Worm (Caenorhabditis elegans) whole organism, dauer: ENCODE results near the gene mrps-14.
"Not testable (repeated sequence)": the region's sequence is repeated elsewhere in the genome, so short reads cannot be mapped to it uniquely, and the experiment has no call there.

Experiments
- unc-62 ChIP-seq: sonication (generic microtip); optimal IDR thresholded peaks from 2 replicates; lab custom pipeline; 2017; ENCODE audit warnings: missing biosample characterization, missing genetic modification reagents, missing genetic modification characterization

mrps-14 gene

ce11 chrII:10242294-10242693 is at the start of gene mrps-14:
Gene mrps-14, minus strand, starts transcription at chrII:10242490.
- no peak for TF ChIP-seq unc-62

DNA sequence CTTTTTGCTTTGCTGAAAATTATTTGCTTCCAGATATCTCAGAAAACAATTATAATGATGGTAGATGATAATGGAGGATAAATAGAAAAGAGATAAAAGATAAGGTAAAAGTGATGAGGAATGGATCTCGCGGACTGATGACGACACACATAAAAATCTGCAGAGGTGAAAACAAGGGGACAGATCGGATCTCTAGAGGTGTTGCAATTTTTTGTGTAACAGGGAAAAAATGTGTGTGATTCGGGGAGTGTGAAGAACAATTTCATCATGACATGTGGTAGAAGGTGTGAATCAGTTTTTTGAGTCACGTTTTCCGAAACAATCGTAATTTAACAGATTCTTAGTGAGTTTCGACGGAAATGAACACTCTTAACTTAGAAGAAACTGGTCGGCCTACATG is 46.6 kb upstream of the mrps-14 start:
- TF ChIP-seq unc-62 = no peak

DNA sequence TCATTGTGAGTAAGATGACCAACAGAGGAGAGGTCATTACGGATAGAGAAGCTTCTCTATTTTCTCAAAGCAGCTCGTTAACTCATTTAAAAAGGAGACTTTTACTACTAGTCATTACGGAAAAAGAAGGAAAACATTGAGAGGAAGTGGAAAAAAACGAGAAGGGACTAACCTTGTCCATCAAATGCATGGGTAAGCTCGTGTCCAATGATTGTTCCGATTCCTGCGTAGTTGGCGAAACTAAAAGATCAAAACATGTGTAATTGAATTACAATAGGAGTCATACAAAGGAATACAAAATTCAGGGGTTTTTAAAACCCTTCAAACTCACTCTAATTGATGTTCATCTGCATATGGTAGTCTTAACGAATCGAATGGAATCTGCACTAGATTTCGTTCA is 42.7 kb upstream of the mrps-14 start:
- no peak for TF ChIP-seq unc-62

DNA sequence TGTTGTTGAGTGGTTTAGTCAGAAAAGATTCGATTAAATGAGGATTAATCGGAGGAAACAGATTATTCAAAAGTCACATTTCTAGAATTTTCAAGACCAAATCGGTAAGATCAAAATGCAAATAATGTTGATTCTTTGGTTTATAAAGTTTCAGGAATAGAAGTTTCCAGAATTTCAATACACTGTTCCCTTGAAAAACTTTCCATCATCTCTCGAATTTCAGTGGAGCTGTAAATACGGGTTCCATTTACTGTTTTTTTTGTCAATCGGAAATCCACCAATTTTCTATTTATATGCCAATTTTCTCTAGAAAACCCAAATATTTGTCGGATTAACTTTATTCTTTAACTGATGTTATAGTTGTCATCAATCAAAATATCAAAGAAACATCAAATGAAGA is 40.9 kb upstream of the mrps-14 start:
- TF ChIP-seq unc-62 = no peak

DNA sequence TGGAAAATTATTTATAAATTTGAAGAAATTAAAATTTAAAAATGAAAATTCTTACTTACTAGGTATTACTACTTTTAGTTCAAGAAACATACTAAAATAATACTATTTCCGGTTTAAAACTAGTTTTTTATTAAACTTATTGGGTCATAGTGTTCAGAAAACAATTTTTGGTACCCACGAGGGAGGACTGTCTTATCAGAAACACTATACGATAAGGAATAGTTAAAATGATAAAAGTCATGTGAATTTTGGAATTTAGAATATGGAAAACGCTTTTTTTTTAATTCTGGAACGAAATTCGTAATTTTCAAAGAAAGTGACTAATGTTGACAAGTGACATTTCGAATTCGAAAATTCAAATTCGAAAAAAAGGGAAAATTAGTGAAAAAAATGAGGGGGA is 39.4 kb upstream of the mrps-14 start:
- TF ChIP-seq unc-62 = no peak

DNA sequence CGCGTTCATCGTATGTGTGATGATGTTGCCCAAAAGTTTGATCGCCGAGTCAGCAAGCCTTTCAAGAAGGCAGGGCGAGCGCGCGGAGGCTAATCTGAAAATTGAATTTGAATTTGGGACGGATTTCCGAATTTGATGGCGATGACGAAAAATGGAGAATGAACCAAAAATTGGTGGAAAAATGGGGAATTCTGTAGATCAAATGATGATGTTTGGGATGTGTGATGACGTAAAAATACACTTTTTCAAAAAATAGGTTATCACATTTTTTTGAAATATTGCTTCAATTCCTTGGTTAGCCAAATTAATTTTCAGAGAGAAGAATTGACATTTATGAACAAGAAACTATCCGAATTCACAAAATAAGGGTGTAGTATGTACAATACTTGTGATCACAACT is 37.3 kb upstream of the mrps-14 start, which contains the start of gene ZK971.1:
ZK971.1 (minus strand) TSS at position 101 of the 400 bp plus-strand sequence.
- TF ChIP-seq unc-62 = no peak

- no peak for TF ChIP-seq unc-62
These were observed 28.8 kb upstream of the mrps-14 start, which contains the start of gene F54B3.4 for ce11 chrII:10271093-10271492. Gene F54B3.4, minus strand, starts transcription at chrII:10271193.

DNA sequence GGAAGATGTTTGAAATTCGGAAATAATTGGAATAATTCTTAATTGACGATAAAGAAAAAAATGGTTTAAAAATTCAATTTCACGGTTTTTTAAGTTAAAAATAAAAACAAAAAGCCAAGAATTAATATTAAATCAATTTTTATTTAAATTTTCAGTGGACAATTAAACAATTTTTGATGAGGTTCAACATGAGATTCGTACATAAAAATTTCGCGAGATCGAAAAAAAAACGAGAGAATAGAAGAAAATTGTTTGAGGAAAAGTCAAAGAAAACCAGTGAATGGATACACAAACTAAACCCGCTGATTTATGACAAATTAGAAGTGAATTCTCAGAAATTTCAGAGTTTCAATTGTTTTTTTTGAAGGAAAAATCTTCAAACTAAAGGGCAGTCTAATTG is 27.8 kb upstream of the mrps-14 start, which contains the start of gene F54B3.2:
F54B3.2 (minus strand) TSS at position 101 of the 400 bp plus-strand sequence.
- no peak for TF ChIP-seq unc-62

- no peak for TF ChIP-seq unc-62
These were observed 19.0 kb upstream of the mrps-14 start for ce11 chrII:10261261-10261660.

DNA sequence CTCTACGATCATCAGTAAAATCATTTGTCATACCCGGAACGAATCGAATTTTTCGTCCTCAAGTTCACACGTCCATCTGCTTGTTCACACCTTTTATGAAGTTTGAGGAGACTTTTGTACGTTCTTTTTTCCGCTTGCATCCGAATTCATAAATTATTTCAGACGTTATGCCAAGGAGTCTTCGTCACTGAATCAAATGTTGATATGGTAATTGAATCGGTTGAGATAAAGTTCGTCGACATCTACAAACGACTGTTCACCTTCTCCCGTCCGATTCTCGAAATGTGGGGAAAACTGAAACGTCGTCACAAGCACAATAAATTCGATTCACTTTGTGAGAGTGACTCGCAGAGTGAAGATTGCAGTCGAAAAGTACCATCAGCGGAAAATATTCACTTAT is 9.8 kb upstream of the mrps-14 start:
- TF ChIP-seq unc-62 = no peak

ce11 chrII:10250966-10251365 is 8.7 kb upstream of the mrps-14 start, which contains the start of gene F54B3.1:
Gene F54B3.1, plus strand, starts transcription at chrII:10251266.
- no peak for TF ChIP-seq unc-62

ce11 chrII:10248355-10249041 is 6.2 kb upstream of the mrps-14 start, which contains the start of gene atad-3:
Gene atad-3, plus strand, starts transcription at chrII:10248991.
- no peak for TF ChIP-seq unc-62

ce11 chrII:10247594-10248283 is 5.4 kb upstream of the mrps-14 start, which contains the start of gene nrde-2:
Gene nrde-2, minus strand, starts transcription at chrII:10247638.
- TF ChIP-seq unc-62 = not testable (repeated sequence)

DNA sequence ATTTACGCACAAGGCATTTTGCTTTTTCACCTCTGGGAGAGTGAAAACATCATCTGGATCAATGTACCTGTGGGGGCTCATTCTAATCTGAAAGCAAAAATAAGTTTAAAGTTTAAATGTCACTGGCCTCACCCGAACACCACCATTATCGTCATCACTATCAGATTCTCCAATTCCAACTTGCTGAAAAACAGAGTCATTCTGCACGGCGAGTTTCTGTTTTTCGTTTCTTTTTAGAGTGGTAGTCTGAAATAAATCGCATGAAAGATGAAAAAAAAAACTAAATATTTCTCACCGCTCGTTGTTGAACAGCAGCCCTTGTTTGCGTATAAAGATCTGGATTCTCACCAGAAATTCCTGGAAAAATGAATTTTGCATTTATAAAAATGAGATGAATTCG is 4.9 kb upstream of the mrps-14 start:
- TF ChIP-seq unc-62 = no peak

ce11 chrII:10245612-10246011 is 3.3 kb upstream of the mrps-14 start:
- no peak for TF ChIP-seq unc-62

DNA sequence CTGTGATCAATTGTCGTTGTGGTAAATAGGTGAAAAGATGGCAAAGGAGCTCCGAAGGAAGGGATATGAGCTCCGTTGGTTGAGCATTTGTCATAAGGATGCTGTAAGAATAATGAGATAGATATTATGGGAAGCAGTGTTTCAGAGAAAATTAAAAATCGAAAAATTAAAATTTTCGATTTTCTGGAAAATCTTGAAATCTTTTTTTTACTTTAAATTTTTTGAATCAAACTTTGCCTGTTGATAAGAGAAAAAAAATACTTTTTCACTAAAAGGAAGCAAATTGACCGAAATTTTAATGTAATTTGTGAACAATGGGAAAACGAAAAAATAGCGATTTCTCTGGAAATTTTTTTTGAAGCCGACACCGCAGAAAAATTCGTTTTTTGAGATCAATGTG is 2.7 kb downstream of the mrps-14 start, which contains the start of gene mec-15:
mec-15 (minus strand) TSS at position 101 of the 400 bp plus-strand sequence.
- no peak for TF ChIP-seq unc-62

DNA sequence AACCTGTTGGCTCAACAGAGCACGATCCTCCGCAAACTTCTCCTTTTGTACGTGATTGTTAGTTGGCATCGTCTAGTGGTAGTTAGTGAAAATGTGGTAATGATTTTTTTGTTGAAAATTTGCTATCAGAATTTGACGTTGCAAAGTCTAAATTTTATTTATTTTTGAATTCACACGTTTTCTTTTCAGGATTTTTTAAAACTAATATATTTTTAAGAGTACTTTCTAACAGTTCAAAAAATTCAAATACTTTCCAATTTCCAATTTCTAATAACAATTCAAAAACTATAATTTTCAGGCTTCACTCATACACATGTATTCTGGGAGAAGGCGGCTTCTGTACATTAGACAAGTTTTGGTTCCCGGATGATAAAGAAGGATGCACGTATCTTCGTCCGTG is 7.9 kb downstream of the mrps-14 start, which contains the start of gene ubxn-5:
ubxn-5 (minus strand) TSS at position 101 of the 400 bp plus-strand sequence.
- TF ChIP-seq unc-62 = no peak

DNA sequence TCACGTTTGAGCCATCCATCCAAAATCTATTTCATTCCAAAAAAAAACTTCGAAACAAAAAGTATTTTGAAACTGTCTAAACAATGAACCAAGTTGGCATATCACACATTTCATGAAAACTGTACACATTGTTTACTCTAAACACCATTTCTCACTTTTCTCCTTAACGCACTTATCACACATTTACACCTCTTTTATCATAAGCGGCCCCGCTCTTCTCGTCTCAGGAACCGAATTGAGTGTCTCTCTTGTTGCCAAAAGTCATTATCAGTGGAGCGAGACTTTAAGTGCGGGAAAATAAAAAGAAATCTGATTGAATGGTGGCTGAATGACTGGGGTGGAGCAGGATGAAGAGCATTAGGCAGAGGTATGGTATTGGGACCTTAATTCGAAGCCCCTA is 10.4 kb downstream of the mrps-14 start:
- no peak for TF ChIP-seq unc-62
